Fruit fly (Drosophila melanogaster) whole organism, larva: ENCODE measurements around the gene CG2701.

Experiments used
- noc ChIP-seq: fragments of 200-800 bp; sonication (Bioruptor generic); optimal IDR thresholded peaks from 3 replicates; lab custom pipeline; 2019; ENCODE audit warnings: missing biosample characterization, mild to moderate bottlenecking, missing genetic modification characterization, moderate library complexity

The CG2701 gene

dm6 chrX:2707377-2708090 lies 12.6 kb downstream of the CG2701 start, which contains the start of gene CG2680:
Gene CG2680, minus strand, starts transcription at chrX:2707427.
- no peak for TF ChIP-seq noc (tag; lab: Kevin White, UChicago)

- no peak for TF ChIP-seq noc (tag; lab: Kevin White, UChicago)
Observed at dm6 chrX:2704134-2704773, 15.9 kb downstream of the CG2701 start, which contains the start of gene eIF2Bbeta. Gene eIF2Bbeta, plus strand, starts transcription at chrX:2704571.

- peak; percentile 100 for TF ChIP-seq noc (tag; lab: Kevin White, UChicago)
Observed at dm6 chrX:2703693-2704092, 16.4 kb downstream of the CG2701 start, which contains the start of gene Ugalt. Gene Ugalt, minus strand, starts transcription at chrX:2703852.

dm6 chrX:2698064-2698894 lies 21.8 kb downstream of the CG2701 start, which contains the start of the genes Spg7 and Lint-O:
Gene Spg7, minus strand, starts transcription at chrX:2698211.
Gene Lint-O, plus strand, starts transcription at chrX:2698701.
- no peak for TF ChIP-seq noc (tag; lab: Kevin White, UChicago)

- no peak for TF ChIP-seq noc (tag; lab: Kevin White, UChicago)
Observed at dm6 chrX:2693786-2694185, 26.3 kb downstream of the CG2701 start, which contains the start of gene dyw. Gene dyw, minus strand, starts transcription at chrX:2693886.

- TF ChIP-seq noc (tag; lab: Kevin White, UChicago): no peak
Observed at dm6 chrX:2690376-2690775, 29.8 kb downstream of the CG2701 start.

dm6 chrX:2686930-2687329 lies 33.2 kb downstream of the CG2701 start:
- TF ChIP-seq noc (tag; lab: Kevin White, UChicago): no peak

- TF ChIP-seq noc (tag; lab: Kevin White, UChicago): no peak
Observed at dm6 chrX:2685580-2685979, 34.5 kb downstream of the CG2701 start, which contains the start of gene per. Gene per, plus strand, starts transcription at chrX:2685580.

dm6 chrX:2685022-2685421 lies 35.1 kb downstream of the CG2701 start:
- no peak for TF ChIP-seq noc (tag; lab: Kevin White, UChicago)

dm6 chrX:2684442-2684841 lies 35.7 kb downstream of the CG2701 start:
- TF ChIP-seq noc (tag; lab: Kevin White, UChicago): no peak

- no peak for TF ChIP-seq noc (tag; lab: Kevin White, UChicago)
Observed at dm6 chrX:2683926-2684325, 36.2 kb downstream of the CG2701 start.

- no peak for TF ChIP-seq noc (tag; lab: Kevin White, UChicago)
Observed at dm6 chrX:2682832-2683231, 37.3 kb downstream of the CG2701 start, which contains the start of gene CG2652. Gene CG2652, minus strand, starts transcription at chrX:2682932.

dm6 chrX:2681601-2682000 lies 38.5 kb downstream of the CG2701 start, which contains the start of gene HLH3B:
Gene HLH3B, minus strand, starts transcription at chrX:2681723.
- no peak for TF ChIP-seq noc (tag; lab: Kevin White, UChicago)

- TF ChIP-seq noc (tag; lab: Kevin White, UChicago): no peak
Observed at dm6 chrX:2677024-2677589, 43.0 kb downstream of the CG2701 start.
